Worm (Caenorhabditis elegans): ENCODE results near the gene cct-6.
A peak's percentile ranks its signal among the peaks of the same experiment; 100 is the strongest.

DNA sequence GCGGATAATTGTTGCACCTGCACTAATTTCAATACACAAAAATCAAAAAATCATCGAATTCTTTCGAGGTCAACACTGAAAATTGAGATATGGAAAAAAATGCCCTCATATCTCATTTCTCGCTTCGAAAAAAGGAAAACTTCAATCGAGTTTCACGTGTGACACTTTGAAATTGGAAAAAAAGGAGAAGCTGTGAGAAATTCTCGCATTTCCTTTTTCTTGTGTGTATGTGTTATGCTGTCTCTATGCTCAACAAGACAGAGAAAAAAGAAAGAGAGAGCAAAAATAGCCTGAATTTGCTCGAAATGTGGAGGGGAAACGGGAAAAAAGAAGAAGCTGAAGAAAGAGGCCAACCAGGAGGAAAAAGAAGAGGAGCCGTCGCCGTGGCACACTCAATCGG lies 9.1 kb downstream of the cct-6 start:
- TF ChIP-seq daf-19 (GFP tag; conservative IDR thresholded peaks at IDR 0.05) (no peak), tra-1 (GFP tag; IDR thresholded peaks at IDR 0.05) (no peak), hlh-30 (tag; optimal IDR thresholded peaks at IDR 0.05; ENCODE audit: insufficient read depth) (peak; percentile 4), lir-3 (tag; optimal IDR thresholded peaks at IDR 0.05) (no peak), mep-1 (tag; optimal IDR thresholded peaks at IDR 0.05) (no peak), spr-1 (tag; optimal IDR thresholded peaks at IDR 0.05) (no peak), snpc-4 (tag; optimal IDR thresholded peaks at IDR 0.05) (no peak), skn-1 (tag; optimal IDR thresholded peaks at IDR 0.05) (no peak), egl-27 (tag; optimal IDR thresholded peaks at IDR 0.05) (no peak), aly-2 (tag; optimal IDR thresholded peaks at IDR 0.05) (no peak)

Data from whole organism, L4 larva.